Fruit fly (Drosophila melanogaster) whole organism, embryonic: ENCODE data around the gene pont.

Experiments
- ATbp ChIP-seq: fragments of 200-800 bp; sonication (Bioruptor generic); optimal IDR thresholded peaks from 2 replicates; lab custom pipeline; 2017; ENCODE audit warnings: missing biosample characterization, mild to moderate bottlenecking, missing genetic modification characterization, missing genetic modification reagents
- Atf6 ChIP-seq: fragments of 200-800 bp; sonication (Bioruptor generic); IDR thresholded peaks from 2 replicates; pipeline ENCODE4 v1.3.6; 2022; ENCODE audit warnings: missing biosample characterization, missing genetic modification characterization
- Blimp-1 ChIP-seq: fragments of 200-800 bp; sonication (Bioruptor generic); optimal IDR thresholded peaks from 3 replicates; lab custom pipeline; 2018; ENCODE audit warnings: missing biosample characterization, missing genetic modification characterization, mild to moderate bottlenecking, moderate library complexity, missing genetic modification reagents
- Bteb2 ChIP-seq: fragments of 200-800 bp; sonication (Bioruptor generic); optimal IDR thresholded peaks from 2 replicates; lab custom pipeline; 2016; ENCODE audit warnings: missing biosample characterization, missing genetic modification characterization
- CG10267 ChIP-seq: fragments of 200-800 bp; sonication (Bioruptor generic); optimal IDR thresholded peaks from 2 replicates; lab custom pipeline; 2018; ENCODE audit warnings: missing biosample characterization, mild to moderate bottlenecking, missing genetic modification characterization, moderate library complexity
- CG11247 ChIP-seq: fragments of 200-800 bp; sonication (Bioruptor generic); IDR thresholded peaks from 2 replicates; pipeline ENCODE4 v1.3.6; 2022; ENCODE audit warnings: missing biosample characterization, missing genetic modification characterization
- CG1233 ChIP-seq: fragments of 200-800 bp; sonication (Bioruptor generic); optimal IDR thresholded peaks from 4 replicates; lab custom pipeline; 2018; ENCODE audit warnings: missing biosample characterization, mild to moderate bottlenecking, missing genetic modification characterization
- CG13287 ChIP-seq: fragments of 200-800 bp; sonication (Bioruptor generic); IDR thresholded peaks from 2 replicates; pipeline ENCODE4 v1.3.6; 2022; ENCODE audit warnings: missing biosample characterization, missing genetic modification characterization; ENCODE audit not compliant: partially characterized antibody
- CG17328 ChIP-seq: fragments of 200-800 bp; sonication (Bioruptor generic); IDR thresholded peaks from 2 replicates; pipeline ENCODE4 v1.3.6; 2022; ENCODE audit warnings: missing biosample characterization, missing genetic modification characterization
- CG30020 ChIP-seq: fragments of 200-800 bp; optimal IDR thresholded peaks from 2 replicates; lab custom pipeline; 2019; ENCODE audit warnings: missing biosample characterization, mild to moderate bottlenecking, missing genetic modification characterization, moderate library complexity
- CG3163 ChIP-seq: fragments of 200-800 bp; sonication (Bioruptor generic); optimal IDR thresholded peaks from 3 replicates; lab custom pipeline; 2016; ENCODE audit warnings: missing biosample characterization, missing genetic modification characterization
- CG4404 ChIP-seq: fragments of 200-800 bp; sonication (Bioruptor generic); IDR thresholded peaks from 2 replicates; pipeline ENCODE4 v1.3.6; 2022; ENCODE audit warnings: missing biosample characterization, missing genetic modification characterization
- CG5245 ChIP-seq: fragments of 200-800 bp; sonication (Bioruptor generic); optimal IDR thresholded peaks from 3 replicates; lab custom pipeline; 2016; ENCODE audit warnings: missing biosample characterization, missing genetic modification characterization
- CG6765 ChIP-seq: fragments of 200-800 bp; sonication (Bioruptor generic); optimal IDR thresholded peaks from 3 replicates; lab custom pipeline; 2017; ENCODE audit warnings: missing biosample characterization, mild to moderate bottlenecking, missing genetic modification characterization
- CG7928 ChIP-seq: fragments of 200-800 bp; sonication (Bioruptor generic); optimal IDR thresholded peaks from 2 replicates; lab custom pipeline; 2017; ENCODE audit warnings: missing biosample characterization, mild to moderate bottlenecking, missing genetic modification characterization
- CG9609 ChIP-seq: fragments of 200-800 bp; sonication (Bioruptor generic); optimal IDR thresholded peaks from 3 replicates; lab custom pipeline; 2016; ENCODE audit warnings: missing biosample characterization, missing genetic modification characterization
- CTCF ChIP-seq: fragments of 200-800 bp; sonication (Bioruptor generic); optimal IDR thresholded peaks from 2 replicates; lab custom pipeline; 2017; ENCODE audit warnings: missing biosample characterization, mild to moderate bottlenecking, missing genetic modification characterization, moderate library complexity
- CoRest ChIP-seq: fragments of 200-800 bp; sonication (Bioruptor generic); optimal IDR thresholded peaks from 3 replicates; lab custom pipeline; 2018; ENCODE audit warnings: missing biosample characterization, mild to moderate bottlenecking, missing genetic modification characterization, moderate library complexity
- Dad ChIP-seq: fragments of 200-800 bp; sonication (Bioruptor generic); optimal IDR thresholded peaks from 3 replicates; lab custom pipeline; 2016; ENCODE audit warnings: missing biosample characterization, missing genetic modification characterization
- Dip2 ChIP-seq: fragments of 200-800 bp; sonication (Bioruptor generic); IDR thresholded peaks from 2 replicates; pipeline ENCODE4 v1.3.6; 2022; ENCODE audit warnings: missing biosample characterization, missing genetic modification characterization
- Dip3 ChIP-seq: fragments of 200-800 bp; sonication (Bioruptor generic); optimal IDR thresholded peaks from 3 replicates; lab custom pipeline; 2016; ENCODE audit warnings: missing biosample characterization, missing genetic modification characterization
- Gsc ChIP-seq: fragments of 200-800 bp; sonication (Bioruptor generic); IDR thresholded peaks from 2 replicates; pipeline ENCODE4 v1.3.6; 2022; ENCODE audit warnings: missing biosample characterization, missing genetic modification characterization
- Gug ChIP-seq: fragments of 200-800 bp; sonication (Bioruptor generic); IDR thresholded peaks from 4 replicates; pipeline ENCODE4 v1.3.6; 2022; ENCODE audit warnings: missing biosample characterization, missing genetic modification characterization
- HLH3B ChIP-seq: fragments of 200-800 bp; sonication (Bioruptor generic); IDR thresholded peaks from 2 replicates; pipeline ENCODE4 v1.3.6; 2022; ENCODE audit warnings: missing biosample characterization, missing genetic modification characterization
- Hand ChIP-seq: fragments of 200-800 bp; sonication (Bioruptor generic); optimal IDR thresholded peaks from 2 replicates; lab custom pipeline; 2017; ENCODE audit warnings: mild to moderate bottlenecking, missing biosample characterization, missing genetic modification reagents, missing genetic modification characterization
- Hr78 ChIP-seq, 2 experiments: fragments of 200-800 bp in 1 of 2; fragments of >200 bp in 1 of 2; sonication (Bioruptor generic) in 1 of 2; optimal IDR thresholded peaks; 2 replicates each; lab custom pipeline; 2017 to 2019; ENCODE audit warnings: missing biosample characterization in 2 of 2, missing genetic modification characterization in 2 of 2, mild to moderate bottlenecking in 1 of 2, moderate library complexity in 1 of 2
- Kr ChIP-seq: fragments of 200-800 bp; sonication (Bioruptor generic); optimal IDR thresholded peaks from 2 replicates; lab custom pipeline; 2017; ENCODE audit warnings: missing biosample characterization, mild to moderate bottlenecking, missing genetic modification characterization
- Oli ChIP-seq: fragments of 200-800 bp; sonication (Bioruptor generic); optimal IDR thresholded peaks from 2 replicates; lab custom pipeline; 2018; ENCODE audit warnings: missing biosample characterization, mild to moderate bottlenecking, missing genetic modification characterization, moderate library complexity
- Spps ChIP-seq: fragments of 200-800 bp; sonication (Bioruptor generic); optimal IDR thresholded peaks from 2 replicates; lab custom pipeline; 2018; ENCODE audit warnings: missing biosample characterization, mild to moderate bottlenecking, missing genetic modification characterization
- Sry-δ ChIP-seq: fragments of 200-800 bp; sonication (Bioruptor generic); optimal IDR thresholded peaks from 2 replicates; lab custom pipeline; 2016; ENCODE audit warnings: missing biosample characterization, missing genetic modification characterization
- ac ChIP-seq: fragments of 200-800 bp; sonication (Bioruptor generic); optimal IDR thresholded peaks from 3 replicates; lab custom pipeline; 2017; ENCODE audit warnings: missing biosample characterization, mild to moderate bottlenecking, missing genetic modification characterization
- ase ChIP-seq: fragments of 200-800 bp; sonication (Bioruptor generic); IDR thresholded peaks from 3 replicates; pipeline ENCODE4 v1.3.6; 2022; ENCODE audit warnings: missing biosample characterization, missing genetic modification characterization
- bbx ChIP-seq: fragments of 200-800 bp; sonication (Bioruptor generic); IDR thresholded peaks from 2 replicates; pipeline ENCODE4 v1.3.6; 2022; ENCODE audit warnings: missing biosample characterization, missing genetic modification characterization; ENCODE audit not compliant: partially characterized antibody
- bsh ChIP-seq, 2 experiments: fragments of 200-800 bp; sonication (Bioruptor generic); optimal IDR thresholded peaks; 2 replicates each; lab custom pipeline; 2017 to 2018; ENCODE audit warnings: mild to moderate bottlenecking in 2 of 2, missing biosample characterization in 2 of 2, missing genetic modification characterization in 2 of 2, moderate library complexity in 1 of 2
- caup ChIP-seq: fragments of 200-800 bp; sonication (Bioruptor generic); optimal IDR thresholded peaks from 3 replicates; lab custom pipeline; 2017; ENCODE audit warnings: missing biosample characterization, mild to moderate bottlenecking, missing genetic modification characterization, moderate library complexity; ENCODE audit not compliant: severe bottlenecking
- chinmo ChIP-seq: fragments of 200-800 bp; sonication (Bioruptor generic); IDR thresholded peaks from 4 replicates; pipeline ENCODE4 v1.3.6; 2022; ENCODE audit warnings: missing biosample characterization, missing genetic modification characterization; ENCODE audit not compliant: partially characterized antibody
- chn ChIP-seq: fragments of 200-800 bp; sonication (Bioruptor generic); optimal IDR thresholded peaks from 2 replicates; lab custom pipeline; 2016; ENCODE audit warnings: missing biosample characterization, missing genetic modification characterization
- crp ChIP-seq, 2 experiments: fragments of 200-800 bp; sonication (Bioruptor generic); optimal IDR thresholded peaks; 2 replicates in 1 of 2; 3 replicates in 1 of 2; lab custom pipeline; 2017; ENCODE audit warnings: missing biosample characterization in 2 of 2, missing genetic modification characterization in 2 of 2, mild to moderate bottlenecking in 1 of 2, moderate library complexity in 1 of 2
- dimm ChIP-seq: fragments of 200-800 bp; sonication (Bioruptor generic); IDR thresholded peaks from 2 replicates; pipeline ENCODE4 v1.3.6; 2022; ENCODE audit warnings: missing biosample characterization, missing genetic modification characterization
- disco-r ChIP-seq: fragments of 200-800 bp; sonication (Bioruptor generic); optimal IDR thresholded peaks from 2 replicates; lab custom pipeline; 2016; ENCODE audit warnings: missing biosample characterization, missing genetic modification characterization
- dpn ChIP-seq, 2 experiments: fragments of 200-800 bp; sonication (Bioruptor generic); optimal IDR thresholded peaks; 3 replicates each; lab custom pipeline; 2016; ENCODE audit warnings: missing biosample characterization in 2 of 2, missing genetic modification characterization in 2 of 2
- h ChIP-seq: fragments of >200 bp; optimal IDR thresholded peaks from 2 replicates; lab custom pipeline; 2017
- pb ChIP-seq: fragments of 200-800 bp; sonication (Bioruptor generic); optimal IDR thresholded peaks from 3 replicates; lab custom pipeline; 2016; ENCODE audit warnings: missing biosample characterization, missing genetic modification characterization
- pzg ChIP-seq: fragments of 200-800 bp; sonication (Bioruptor generic); optimal IDR thresholded peaks from 3 replicates; lab custom pipeline; 2018; ENCODE audit warnings: missing biosample characterization, mild to moderate bottlenecking, missing genetic modification characterization, moderate library complexity
- sqz ChIP-seq: fragments of 200-800 bp; sonication (Bioruptor generic); optimal IDR thresholded peaks from 3 replicates; lab custom pipeline; 2018; ENCODE audit warnings: missing biosample characterization, mild to moderate bottlenecking, missing genetic modification characterization
- sug ChIP-seq: fragments of 200-800 bp; optimal IDR thresholded peaks from 2 replicates; lab custom pipeline; 2019; ENCODE audit warnings: missing biosample characterization, mild to moderate bottlenecking, missing genetic modification characterization, moderate library complexity
- unc-4 ChIP-seq: fragments of 200-800 bp; sonication (Bioruptor generic); IDR thresholded peaks from 2 replicates; pipeline ENCODE4 v1.3.6; 2022; ENCODE audit warnings: missing biosample characterization, missing genetic modification characterization; ENCODE audit not compliant: partially characterized antibody
- wor ChIP-seq: fragments of 200-800 bp; sonication (Bioruptor generic); IDR thresholded peaks from 2 replicates; pipeline ENCODE4 v1.3.6; 2022; ENCODE audit warnings: missing biosample characterization, missing genetic modification characterization
- z ChIP-seq: fragments of 200-800 bp; sonication (Bioruptor generic); IDR thresholded peaks from 3 replicates; pipeline ENCODE4 v1.3.6; 2022; ENCODE audit warnings: missing biosample characterization, missing genetic modification characterization
- zen ChIP-seq: fragments of 200-800 bp; sonication (Bioruptor generic); optimal IDR thresholded peaks from 3 replicates; lab custom pipeline; 2018; ENCODE audit warnings: missing biosample characterization, mild to moderate bottlenecking, missing genetic modification characterization, moderate library complexity
- zf30C ChIP-seq: fragments of 200-800 bp; sonication (Bioruptor generic); optimal IDR thresholded peaks from 3 replicates; lab custom pipeline; 2018; ENCODE audit warnings: missing biosample characterization, mild to moderate bottlenecking, missing genetic modification characterization

Gene pont

dm6 chr3R:10213430-10213829 lies 48.5 kb upstream of the pont start (continued):
- peak; percentile 83 for TF ChIP-seq Blimp-1 (GFP tag; lab: Kevin White, UChicago)
- TF ChIP-seq CG11247 (GFP tag; lab: Robert Waterston, UW) = peak; percentile 47; the same call in 1 of the 2 replicates
- TF ChIP-seq zf30C = no peak
- TF ChIP-seq CG3163 = no peak
- TF ChIP-seq CG17328 (GFP tag; lab: Robert Waterston, UW) = peak; percentile 77
- peak; percentile 79 for TF ChIP-seq HLH3B (GFP tag; lab: Robert Waterston, UW)
- TF ChIP-seq CG5245 (GFP tag; lab: Kevin White, UChicago) = peak; percentile 36
- no peak for TF ChIP-seq Sry-δ (GFP tag; lab: Kevin White, UChicago)
- TF ChIP-seq pzg (GFP tag; lab: Kevin White, UChicago) = no peak
- TF ChIP-seq crp (GFP tag; optimal IDR thresholded peaks at IDR 0.05; lab: Kevin White, UChicago) = no peak
- TF ChIP-seq zen = peak; percentile 26
- no peak for TF ChIP-seq chinmo (GFP tag; lab: Robert Waterston, UW)
- no peak for TF ChIP-seq chn
- TF ChIP-seq Dip3 (GFP tag; lab: Kevin White, UChicago) = no peak
- no peak for TF ChIP-seq disco-r (GFP tag; lab: Kevin White, UChicago)
- TF ChIP-seq CG7928 (GFP tag; lab: Kevin White, UChicago) = no peak
- TF ChIP-seq sug (tag; lab: Kevin White, UChicago) = no peak
- TF ChIP-seq unc-4 (GFP tag; lab: Robert Waterston, UW) = no peak
- no peak for TF ChIP-seq Dip2 (GFP tag; lab: Robert Waterston, UW)
- no peak for TF ChIP-seq sqz (GFP tag; lab: Kevin White, UChicago)
- peak; percentile 37; the same call in 1 of the 2 replicates for TF ChIP-seq CG4404 (GFP tag; lab: Robert Waterston, UW)
- no peak for TF ChIP-seq Hand (GFP tag; lab: Kevin White, UChicago)
- TF ChIP-seq dpn (GFP tag; optimal IDR thresholded peaks at IDR 0.05; lab: Kevin White, UChicago) = peak in 1 of 2 experiments; percentile 64
- TF ChIP-seq ATbp (GFP tag; lab: Kevin White, UChicago) = peak; percentile 77
- peak; percentile 82 for TF ChIP-seq Oli (tag; lab: Kevin White, UChicago)
- no peak for TF ChIP-seq h (lab: Kevin White, UChicago)
- no peak for TF ChIP-seq Bteb2 (GFP tag; lab: Kevin White, UChicago)
- TF ChIP-seq CG30020 (tag; lab: Kevin White, UChicago) = no peak
- TF ChIP-seq bbx = no peak
- no peak for TF ChIP-seq CoRest (tag; lab: Kevin White, UChicago)
- TF ChIP-seq dimm (GFP tag; lab: Robert Waterston, UW) = peak; percentile 60; the same call in 1 of the 2 replicates
- peak; percentile 57 for TF ChIP-seq caup
- peak; percentile 73 for TF ChIP-seq wor
- TF ChIP-seq ac (GFP tag; lab: Kevin White, UChicago) = no peak
- no peak for TF ChIP-seq Dad (GFP tag; lab: Kevin White, UChicago)
- TF ChIP-seq pb (GFP tag; lab: Kevin White, UChicago) = no peak
- TF ChIP-seq bsh (GFP tag; optimal IDR thresholded peaks at IDR 0.05; lab: Kevin White, UChicago) = peak in 1 of 2 experiments; percentile 73
- TF ChIP-seq Kr = no peak
- no peak; the same call in 1 of the 2 replicates for TF ChIP-seq Atf6 (GFP tag; lab: Robert Waterston, UW)
- no peak for TF ChIP-seq Hr78 (GFP tag; optimal IDR thresholded peaks at IDR 0.05; lab: Kevin White, UChicago)
- TF ChIP-seq CTCF (GFP tag; lab: Kevin White, UChicago) = peak; percentile 14
- TF ChIP-seq ase (GFP tag; lab: Robert Waterston, UW) = peak; percentile 84
- TF ChIP-seq CG9609 (GFP tag; lab: Kevin White, UChicago) = no peak
- TF ChIP-seq CG1233 (GFP tag; lab: Kevin White, UChicago) = peak; percentile 34
- no peak for TF ChIP-seq Spps (tag; lab: Kevin White, UChicago)
- TF ChIP-seq Gsc (GFP tag; lab: Robert Waterston, UW) = peak; percentile 59
- TF ChIP-seq Gug (GFP tag; lab: Robert Waterston, UW) = peak; percentile 62
- TF ChIP-seq CG6765 (GFP tag; lab: Kevin White, UChicago) = no peak
- TF ChIP-seq z = no peak
- peak; percentile 52 for TF ChIP-seq CG10267
- TF ChIP-seq CG13287 = no peak
